Worm (Caenorhabditis elegans) whole organism, early embryonic: Measurements from ENCODE around the gene fbxa-14.

ENCODE experiments used
- B0310.2 ChIP-seq: sonication (generic microtip); optimal IDR thresholded peaks from 2 replicates; lab custom pipeline; 2016; ENCODE audit warnings: mild to moderate bottlenecking, missing genetic modification characterization, missing compliant biosample characterization
- F13C5.2 ChIP-seq: sonication (generic microtip); optimal IDR thresholded peaks from 2 replicates; lab custom pipeline; 2017; ENCODE audit warnings: mild to moderate bottlenecking, missing genetic modification characterization, inconsistent platforms, missing compliant biosample characterization
- aly-1 ChIP-seq: sonication (generic microtip); optimal IDR thresholded peaks from 2 replicates; lab custom pipeline; 2016; ENCODE audit warnings: missing genetic modification characterization, missing compliant biosample characterization
- ama-1 ChIP-seq: fragments of 150-350 bp; optimal IDR thresholded peaks from 2 replicates; lab custom pipeline; 2014
- ceh-13 ChIP-seq: fragments of 200-800 bp; sonication (Bioruptor generic); optimal IDR thresholded peaks from 2 replicates; lab custom pipeline; 2018; ENCODE audit warnings: mild to moderate bottlenecking, missing genetic modification characterization, missing compliant biosample characterization
- ceh-36 ChIP-seq: sonication (generic microtip); optimal IDR thresholded peaks from 2 replicates; lab custom pipeline; 2016; ENCODE audit warnings: missing genetic modification characterization, inconsistent platforms, missing compliant biosample characterization
- ets-7 ChIP-seq: sonication (generic microtip); optimal IDR thresholded peaks from 2 replicates; lab custom pipeline; 2016; ENCODE audit warnings: missing genotype, missing genetic modification characterization, missing compliant biosample characterization
- flt-1 ChIP-seq: fragments of 200-800 bp; sonication (Bioruptor generic); IDR thresholded peaks from 2 replicates; pipeline ENCODE4 v1.3.6; 2022; ENCODE audit warnings: missing genetic modification characterization, missing compliant biosample characterization
- hmbx-1 ChIP-seq: sonication (generic microtip); optimal IDR thresholded peaks from 2 replicates; lab custom pipeline; 2016; ENCODE audit warnings: mild to moderate bottlenecking, missing genetic modification characterization, missing compliant biosample characterization
- hmg-4 ChIP-seq: fragments of 200-800 bp; sonication (Bioruptor generic); optimal IDR thresholded peaks from 2 replicates; lab custom pipeline; 2018; ENCODE audit warnings: mild to moderate bottlenecking, missing genetic modification characterization, missing compliant biosample characterization
- hnd-1 ChIP-seq: sonication (generic microtip); optimal IDR thresholded peaks from 2 replicates; lab custom pipeline; 2016; ENCODE audit warnings: missing genetic modification characterization, missing compliant biosample characterization
- pes-1 ChIP-seq: fragments of 200-800 bp; sonication (Bioruptor generic); IDR thresholded peaks from 2 replicates; pipeline ENCODE4 v1.3.6; 2022; ENCODE audit warnings: missing genetic modification reagents, missing genetic modification characterization, missing compliant biosample characterization
- scrt-1 ChIP-seq: fragments of 200-800 bp; sonication (Bioruptor generic); IDR thresholded peaks from 2 replicates; pipeline ENCODE4 v1.3.6; 2022; ENCODE audit warnings: missing genetic modification characterization, missing compliant biosample characterization
- sea-1 ChIP-seq: fragments of 200-800 bp; sonication (Bioruptor generic); conservative IDR thresholded peaks from 2 replicates; pipeline ENCODE4 v1.3.6; 2022; ENCODE audit warnings: missing genetic modification characterization, missing compliant biosample characterization
- tbx-11 ChIP-seq: fragments of 200-800 bp; sonication (Bioruptor generic); IDR thresholded peaks from 2 replicates; pipeline ENCODE4 v1.3.6; 2022; ENCODE audit warnings: missing genetic modification characterization, missing compliant biosample characterization
- tbx-37 ChIP-seq: fragments of 200-800 bp; sonication (Bioruptor generic); conservative IDR thresholded peaks from 2 replicates; pipeline ENCODE4 v1.3.6; 2022; ENCODE audit warnings: missing genetic modification reagents, missing genetic modification characterization, missing compliant biosample characterization
- tra-4 ChIP-seq: sonication (generic microtip); optimal IDR thresholded peaks from 2 replicates; lab custom pipeline; 2017; ENCODE audit warnings: missing genetic modification characterization, missing compliant biosample characterization

fbxa-14 gene

DNA sequence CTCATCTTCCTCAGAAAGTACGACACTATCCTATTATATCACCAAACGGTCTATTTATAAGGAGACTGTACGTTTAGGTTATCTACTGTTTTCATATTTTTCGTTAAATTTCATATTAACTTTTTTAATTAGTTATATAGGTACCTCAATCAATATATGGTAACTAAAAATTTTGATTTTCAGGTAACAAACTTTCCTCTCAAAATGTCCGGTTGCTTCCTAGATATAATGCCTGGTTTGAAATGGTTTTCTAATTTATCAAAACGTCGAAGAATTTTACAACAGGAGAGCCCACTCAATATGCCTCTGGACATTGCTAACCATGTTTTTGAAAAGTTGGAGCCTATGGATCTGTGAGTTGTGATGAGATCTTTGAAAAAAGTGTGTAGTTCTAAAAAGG, 26.8 kb downstream of the fbxa-14 start, which contains the start of gene fbxa-28:
Gene fbxa-28, plus strand, starts transcription at position 301 of the 400 bp plus-strand sequence.
- TF ChIP-seq B0310.2 (tag; lab: Kevin White, UChicago): no peak
- no peak for TF ChIP-seq hnd-1 (tag; lab: Kevin White, UChicago)
- TF ChIP-seq ceh-13 (GFP tag; lab: Kevin White, UChicago): no peak
- no peak for TF ChIP-seq pes-1 (GFP tag; lab: Robert Waterston, UW)
- TF ChIP-seq aly-1 (tag; lab: Kevin White, UChicago): no peak

DNA sequence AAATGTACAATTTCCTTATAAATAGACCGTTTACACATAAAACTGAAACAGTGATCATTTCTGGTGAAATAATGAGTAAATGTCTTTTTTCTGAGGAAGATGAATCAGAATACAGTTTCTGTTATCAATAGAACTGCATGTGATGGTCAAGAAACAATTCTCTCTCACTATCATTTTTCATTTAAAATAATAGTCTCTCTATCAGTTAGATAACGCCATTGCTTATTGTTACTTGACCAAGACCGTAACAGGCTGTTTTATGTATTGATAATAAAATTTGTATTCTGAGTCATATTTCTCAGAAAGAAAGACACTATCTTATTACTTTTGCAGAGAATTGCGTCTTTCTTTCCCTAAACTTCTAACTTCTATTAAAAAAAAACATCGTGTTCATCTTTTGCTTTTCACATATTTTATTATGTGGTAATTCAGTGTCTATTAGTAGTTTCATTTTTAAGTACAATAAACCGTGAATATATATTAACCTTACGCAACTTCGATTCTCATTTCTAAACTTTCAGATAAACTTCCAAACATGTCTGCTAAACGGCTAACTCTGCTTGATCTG, 29.2 kb downstream of the fbxa-14 start, which contains the start of gene fbxa-35:
Gene fbxa-35, plus strand, starts transcription at position 518 of the 568 bp plus-strand sequence.
- TF ChIP-seq hnd-1 (tag; lab: Kevin White, UChicago) (no peak), ets-7 (tag; lab: Kevin White, UChicago) (no peak), hmbx-1 (tag; lab: Kevin White, UChicago) (no peak), ama-1 (lab: Kevin White, UChicago) (no peak), aly-1 (tag; lab: Kevin White, UChicago) (no peak), ceh-13 (GFP tag; lab: Kevin White, UChicago) (no peak)

DNA sequence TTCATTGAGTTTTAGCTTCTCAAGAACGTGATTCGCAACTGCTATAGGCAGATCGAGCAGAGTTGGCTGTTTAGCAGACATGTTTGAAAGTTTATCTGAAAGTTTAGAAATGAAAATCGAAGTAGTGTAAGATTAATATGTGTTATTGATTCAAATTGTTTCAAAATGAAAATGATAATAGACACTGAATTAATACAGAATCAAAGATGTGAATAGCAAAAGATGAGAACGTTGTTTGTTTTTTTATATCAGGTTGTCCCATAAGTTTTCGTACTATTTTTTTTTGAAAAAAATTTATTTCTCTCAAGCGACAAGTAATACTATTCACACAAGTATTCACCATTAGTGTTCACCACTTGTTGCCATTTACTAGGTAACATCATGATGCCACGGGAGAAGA, 31.3 kb downstream of the fbxa-14 start, which contains the start of gene fbxa-36:
Gene fbxa-36, minus strand, starts transcription at position 101 of the 400 bp plus-strand sequence.
- TF ChIP-seq scrt-1 (GFP tag; lab: Robert Waterston, UW): no peak
- TF ChIP-seq aly-1 (tag; lab: Kevin White, UChicago): no peak
- TF ChIP-seq B0310.2 (tag; lab: Kevin White, UChicago): no peak
- no peak for TF ChIP-seq hmg-4
- TF ChIP-seq flt-1 (GFP tag; lab: Robert Waterston, UW): no peak
- TF ChIP-seq sea-1: no peak
- no peak for TF ChIP-seq F13C5.2 (tag; lab: Kevin White, UChicago)
- TF ChIP-seq tbx-37 (GFP tag; lab: Robert Waterston, UW): no peak
- TF ChIP-seq hmbx-1 (tag; lab: Kevin White, UChicago): no peak
- no peak for TF ChIP-seq ets-7 (tag; lab: Kevin White, UChicago)
- no peak for TF ChIP-seq tra-4 (tag; lab: Kevin White, UChicago)
- TF ChIP-seq pes-1 (GFP tag; lab: Robert Waterston, UW): no peak
- TF ChIP-seq hnd-1 (tag; lab: Kevin White, UChicago): no peak
- TF ChIP-seq ama-1 (lab: Kevin White, UChicago): no peak
- TF ChIP-seq ceh-13 (GFP tag; lab: Kevin White, UChicago): no peak
- no peak for TF ChIP-seq tbx-11 (GFP tag; lab: Robert Waterston, UW)
- no peak for TF ChIP-seq ceh-36 (tag; lab: Kevin White, UChicago)

DNA sequence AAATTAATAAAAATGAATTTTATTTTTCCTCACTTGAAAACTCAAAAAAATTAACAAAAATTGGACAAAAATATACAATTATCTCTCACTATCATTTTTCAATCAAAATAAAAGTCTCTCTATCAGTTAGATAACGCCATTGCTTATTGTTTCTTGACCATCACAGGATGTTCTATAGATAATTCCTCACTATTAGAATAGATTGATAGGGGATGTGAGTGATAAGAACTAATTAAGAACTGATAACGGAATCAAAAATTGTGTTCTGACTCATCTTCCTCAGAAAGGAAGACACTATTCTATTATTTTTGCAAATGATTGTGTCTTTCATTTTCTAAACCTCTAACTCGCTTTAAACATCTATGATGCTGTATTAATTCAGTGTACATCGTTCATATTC, 35.3 kb downstream of the fbxa-14 start:
- TF ChIP-seq hnd-1 (tag; lab: Kevin White, UChicago): no peak
- no peak for TF ChIP-seq sea-1
- TF ChIP-seq aly-1 (tag; lab: Kevin White, UChicago): no peak
- no peak for TF ChIP-seq scrt-1 (GFP tag; lab: Robert Waterston, UW)
- no peak for TF ChIP-seq tra-4 (tag; lab: Kevin White, UChicago)
- TF ChIP-seq ama-1 (lab: Kevin White, UChicago): no peak
- no peak for TF ChIP-seq flt-1 (GFP tag; lab: Robert Waterston, UW)
- no peak for TF ChIP-seq tbx-11 (GFP tag; lab: Robert Waterston, UW)
- no peak for TF ChIP-seq F13C5.2 (tag; lab: Kevin White, UChicago)
- TF ChIP-seq tbx-37 (GFP tag; lab: Robert Waterston, UW): no peak
- no peak for TF ChIP-seq ceh-13 (GFP tag; lab: Kevin White, UChicago)
- TF ChIP-seq ceh-36 (tag; lab: Kevin White, UChicago): no peak
- TF ChIP-seq hmbx-1 (tag; lab: Kevin White, UChicago): no peak

DNA sequence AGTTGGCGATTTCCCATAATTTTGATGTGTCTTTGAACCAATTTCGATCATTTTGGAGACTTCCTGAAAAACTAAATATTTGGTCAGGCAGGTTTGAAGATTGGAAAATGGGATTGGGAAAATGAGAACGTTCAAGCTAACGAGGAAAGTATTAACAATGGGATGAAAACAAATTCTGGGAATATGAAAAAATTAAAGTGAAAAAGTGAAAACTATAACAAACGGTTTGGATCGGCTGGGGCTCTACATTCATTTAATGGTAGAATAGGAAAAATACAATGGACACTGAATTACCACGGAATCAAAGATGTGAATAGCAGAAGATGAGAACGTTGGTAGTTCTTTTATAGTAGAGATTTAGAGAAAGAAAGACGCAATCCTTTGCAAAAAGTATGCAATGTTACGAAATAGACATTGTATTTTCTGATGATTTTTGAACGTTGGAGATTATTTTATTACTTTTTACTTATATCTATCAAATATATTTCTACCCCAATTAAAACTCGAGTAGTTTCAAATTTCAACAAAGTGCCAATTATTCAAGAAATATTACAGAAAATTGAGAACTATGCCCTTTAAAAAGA, 35.8 kb downstream of the fbxa-14 start, which contains the start of gene fbxa-50:
Gene fbxa-50, minus strand, starts transcription at position 51 of the 584 bp plus-strand sequence.
- no peak for TF ChIP-seq B0310.2 (tag; lab: Kevin White, UChicago)
- TF ChIP-seq scrt-1 (GFP tag; lab: Robert Waterston, UW): no peak
- no peak for TF ChIP-seq flt-1 (GFP tag; lab: Robert Waterston, UW)
- TF ChIP-seq tbx-37 (GFP tag; lab: Robert Waterston, UW): no peak
- no peak for TF ChIP-seq hmg-4
- no peak for TF ChIP-seq aly-1 (tag; lab: Kevin White, UChicago)

DNA sequence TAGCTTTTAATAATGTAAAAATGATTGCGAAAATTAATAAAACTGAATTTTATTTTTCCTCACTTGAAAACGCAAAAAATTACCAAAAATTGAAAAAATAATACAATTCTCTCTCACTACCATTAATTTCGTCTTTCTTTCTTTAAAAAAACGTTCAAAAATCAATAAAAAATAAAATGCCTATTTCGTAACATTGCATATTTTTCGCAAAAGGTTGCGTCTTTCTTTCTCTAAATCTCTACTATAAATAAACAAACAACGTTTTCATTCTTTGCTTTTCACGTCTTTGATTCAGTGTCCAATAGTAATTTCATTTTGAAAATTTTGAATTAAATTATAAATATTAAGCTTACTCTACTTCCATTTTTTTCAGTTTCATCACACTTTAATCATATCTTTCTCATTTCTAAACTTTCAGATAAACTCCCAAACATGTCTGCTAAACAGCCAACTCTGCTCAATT, 39.8 kb downstream of the fbxa-14 start, which contains the start of gene fbxa-37:
Gene fbxa-37, plus strand, starts transcription at position 413 of the 463 bp plus-strand sequence.
- TF ChIP-seq ceh-13 (GFP tag; lab: Kevin White, UChicago): no peak
- no peak for TF ChIP-seq B0310.2 (tag; lab: Kevin White, UChicago)
- TF ChIP-seq hnd-1 (tag; lab: Kevin White, UChicago): no peak
- no peak for TF ChIP-seq ets-7 (tag; lab: Kevin White, UChicago)
- TF ChIP-seq scrt-1 (GFP tag; lab: Robert Waterston, UW): no peak
- TF ChIP-seq ama-1 (lab: Kevin White, UChicago): no peak
- TF ChIP-seq aly-1 (tag; lab: Kevin White, UChicago): no peak
- no peak for TF ChIP-seq hmbx-1 (tag; lab: Kevin White, UChicago)
- no peak for TF ChIP-seq tra-4 (tag; lab: Kevin White, UChicago)
- no peak for TF ChIP-seq hmg-4
- no peak for TF ChIP-seq flt-1 (GFP tag; lab: Robert Waterston, UW)
- no peak for TF ChIP-seq sea-1

DNA sequence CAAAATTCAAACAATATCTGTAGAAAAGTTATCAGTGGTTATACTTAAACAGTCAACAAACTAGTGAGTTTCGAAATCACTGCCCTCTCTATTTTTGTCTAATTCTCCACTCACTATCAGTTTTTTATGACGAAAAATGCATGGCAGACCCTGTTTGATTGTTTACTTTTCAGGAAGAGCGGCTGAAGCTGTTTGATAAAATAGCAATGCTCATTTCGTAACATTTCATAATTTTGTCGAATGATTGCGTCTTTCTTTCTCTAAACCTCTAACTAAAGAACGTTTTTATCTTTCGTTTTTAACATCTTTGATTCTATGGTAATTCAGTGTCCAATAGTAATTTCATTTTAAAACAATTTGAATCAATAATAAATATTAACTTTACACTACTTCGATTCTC, 45.2 kb downstream of the fbxa-14 start:
- no peak for TF ChIP-seq scrt-1 (GFP tag; lab: Robert Waterston, UW)
- TF ChIP-seq tbx-11 (GFP tag; lab: Robert Waterston, UW): no peak
- no peak for TF ChIP-seq ama-1 (lab: Kevin White, UChicago)
- TF ChIP-seq ceh-13 (GFP tag; lab: Kevin White, UChicago): no peak
- no peak for TF ChIP-seq aly-1 (tag; lab: Kevin White, UChicago)
- no peak for TF ChIP-seq pes-1 (GFP tag; lab: Robert Waterston, UW)
- TF ChIP-seq ceh-36 (tag; lab: Kevin White, UChicago): no peak
- no peak for TF ChIP-seq hnd-1 (tag; lab: Kevin White, UChicago)
- no peak for TF ChIP-seq F13C5.2 (tag; lab: Kevin White, UChicago)
